Worm (Caenorhabditis elegans) whole organism, early embryonic: ENCODE results near the gene ZC239.4.

Experiments
- B0310.2 ChIP-seq: sonication (generic microtip); optimal IDR thresholded peaks from 2 replicates; lab custom pipeline; 2016; ENCODE audit warnings: mild to moderate bottlenecking, missing genetic modification characterization, missing compliant biosample characterization
- ama-1 ChIP-seq: fragments of 150-350 bp; optimal IDR thresholded peaks from 2 replicates; lab custom pipeline; 2014
- hmbx-1 ChIP-seq: sonication (generic microtip); optimal IDR thresholded peaks from 2 replicates; lab custom pipeline; 2016; ENCODE audit warnings: mild to moderate bottlenecking, missing genetic modification characterization, missing compliant biosample characterization
- hmg-4 ChIP-seq: fragments of 200-800 bp; sonication (Bioruptor generic); optimal IDR thresholded peaks from 2 replicates; lab custom pipeline; 2018; ENCODE audit warnings: mild to moderate bottlenecking, missing genetic modification characterization, missing compliant biosample characterization
- scrt-1 ChIP-seq: fragments of 200-800 bp; sonication (Bioruptor generic); IDR thresholded peaks from 2 replicates; pipeline ENCODE4 v1.3.6; 2022; ENCODE audit warnings: missing genetic modification characterization, missing compliant biosample characterization
- sea-1 ChIP-seq: fragments of 200-800 bp; sonication (Bioruptor generic); conservative IDR thresholded peaks from 2 replicates; pipeline ENCODE4 v1.3.6; 2022; ENCODE audit warnings: missing genetic modification characterization, missing compliant biosample characterization
- tbx-37 ChIP-seq: fragments of 200-800 bp; sonication (Bioruptor generic); conservative IDR thresholded peaks from 2 replicates; pipeline ENCODE4 v1.3.6; 2022; ENCODE audit warnings: missing genetic modification reagents, missing genetic modification characterization, missing compliant biosample characterization
- tra-4 ChIP-seq: sonication (generic microtip); optimal IDR thresholded peaks from 2 replicates; lab custom pipeline; 2017; ENCODE audit warnings: missing genetic modification characterization, missing compliant biosample characterization

- TF ChIP-seq sea-1 (GFP tag; lab: Robert Waterston, UW): no peak
- no peak for TF ChIP-seq hmg-4 (GFP tag; lab: Kevin White, UChicago)
- no peak for TF ChIP-seq ama-1
- TF ChIP-seq hmbx-1 (tag; lab: Kevin White, UChicago): no peak
- TF ChIP-seq tbx-37 (GFP tag; lab: Robert Waterston, UW): no peak
- TF ChIP-seq scrt-1: no peak
- no peak for TF ChIP-seq B0310.2 (tag; lab: Kevin White, UChicago)
- no peak for TF ChIP-seq tra-4 (tag; lab: Kevin White, UChicago)
These were observed 15.0 kb upstream of the ZC239.4 start, which contains the start of gene sri-51 for ce11 chrII:3198998-3199397.
